Worm (Caenorhabditis elegans) whole organism, L4 larva: ENCODE data around the gene cat-4.

Source experiments
- daf-12 ChIP-seq: fragments of 150-350 bp; optimal IDR thresholded peaks from 2 replicates; lab custom pipeline; 2014; ENCODE audit warnings: missing biosample characterization, missing genetic modification reagents, missing genetic modification characterization
- lin-13 ChIP-seq: fragments of 150-350 bp; optimal IDR thresholded peaks from 2 replicates; lab custom pipeline; 2014; ENCODE audit warnings: missing biosample characterization, missing genetic modification reagents, missing genetic modification characterization

DNA sequence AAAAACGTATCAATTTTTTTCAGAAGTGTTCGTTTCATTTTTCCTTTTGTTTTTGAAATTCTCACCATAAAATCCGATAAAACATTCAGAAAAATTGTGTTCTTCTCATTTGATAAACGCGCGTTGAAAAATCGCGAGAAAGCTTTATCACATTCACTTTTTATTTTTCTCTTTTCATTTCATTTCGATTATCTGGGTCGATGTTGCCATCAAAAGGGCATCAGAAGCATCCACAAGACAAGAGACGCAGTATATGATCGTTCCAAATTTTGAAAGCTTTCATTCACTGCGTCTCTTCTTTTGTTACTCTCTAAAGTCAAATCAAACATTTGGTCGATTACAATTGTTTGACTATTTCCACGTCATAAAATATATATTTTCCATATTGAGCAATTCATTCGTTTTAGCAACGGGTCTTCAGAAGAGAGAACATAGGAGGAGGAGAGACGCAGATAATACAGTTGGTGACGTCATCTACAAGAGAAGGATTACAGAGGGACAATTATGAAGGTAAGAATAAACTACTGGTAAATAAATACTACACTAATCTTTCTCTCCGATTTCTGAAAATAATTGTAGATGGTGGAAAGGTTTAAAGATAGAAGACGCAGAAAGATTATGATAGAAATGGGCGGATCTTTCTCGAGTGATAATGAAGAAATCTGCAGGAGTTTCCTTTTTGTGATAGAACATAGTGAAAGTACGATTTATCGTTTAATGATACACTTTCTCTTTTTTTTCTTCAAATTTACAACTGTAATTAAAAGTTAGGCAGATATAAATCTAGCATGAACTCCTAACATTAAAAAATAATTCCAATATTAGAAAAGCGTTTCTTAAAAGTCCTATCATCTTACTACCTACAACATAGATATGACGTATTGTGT is 37.6 kb downstream of the cat-4 start, which contains the start of gene H27A22.1:
- TF ChIP-seq daf-12 = no peak
- TF ChIP-seq lin-13 (GFP tag; lab: Kevin White, UChicago) = no peak
